Worm (Caenorhabditis elegans): ENCODE results near the gene cnt-2.

ce11 chrIII:10703833-10704232 lies 49.0 kb downstream of the cnt-2 start:
- TF ChIP-seq pqm-1 (tag; optimal IDR thresholded peaks at IDR 0.05), result no peak
- TF ChIP-seq nfya-1 (tag; optimal IDR thresholded peaks at IDR 0.05), result no peak
- no peak for TF ChIP-seq ref-2 (tag; optimal IDR thresholded peaks at IDR 0.05)
- TF ChIP-seq fax-1 (tag; optimal IDR thresholded peaks at IDR 0.05), result no peak
- TF ChIP-seq tbx-7 (tag; optimal IDR thresholded peaks at IDR 0.05), result no peak
- no peak for TF ChIP-seq sox-4 (tag; optimal IDR thresholded peaks at IDR 0.05)
- no peak for TF ChIP-seq hlh-30 (tag; optimal IDR thresholded peaks at IDR 0.05; ENCODE audit: insufficient read depth)
- no peak for TF ChIP-seq tbx-2 (tag; optimal IDR thresholded peaks at IDR 0.05)
- TF ChIP-seq dve-1 (tag; optimal IDR thresholded peaks at IDR 0.05), result no peak
- no peak for TF ChIP-seq T23F11.4 (GFP tag; optimal IDR thresholded peaks at IDR 0.05)
- no peak for TF ChIP-seq unc-86 (tag; optimal IDR thresholded peaks at IDR 0.05)
- no peak for TF ChIP-seq ama-1 (optimal IDR thresholded peaks at IDR 0.05)
